Fruit fly (Drosophila melanogaster): ENCODE measurements around the gene Fum3.

The Fum3 gene

DNA sequence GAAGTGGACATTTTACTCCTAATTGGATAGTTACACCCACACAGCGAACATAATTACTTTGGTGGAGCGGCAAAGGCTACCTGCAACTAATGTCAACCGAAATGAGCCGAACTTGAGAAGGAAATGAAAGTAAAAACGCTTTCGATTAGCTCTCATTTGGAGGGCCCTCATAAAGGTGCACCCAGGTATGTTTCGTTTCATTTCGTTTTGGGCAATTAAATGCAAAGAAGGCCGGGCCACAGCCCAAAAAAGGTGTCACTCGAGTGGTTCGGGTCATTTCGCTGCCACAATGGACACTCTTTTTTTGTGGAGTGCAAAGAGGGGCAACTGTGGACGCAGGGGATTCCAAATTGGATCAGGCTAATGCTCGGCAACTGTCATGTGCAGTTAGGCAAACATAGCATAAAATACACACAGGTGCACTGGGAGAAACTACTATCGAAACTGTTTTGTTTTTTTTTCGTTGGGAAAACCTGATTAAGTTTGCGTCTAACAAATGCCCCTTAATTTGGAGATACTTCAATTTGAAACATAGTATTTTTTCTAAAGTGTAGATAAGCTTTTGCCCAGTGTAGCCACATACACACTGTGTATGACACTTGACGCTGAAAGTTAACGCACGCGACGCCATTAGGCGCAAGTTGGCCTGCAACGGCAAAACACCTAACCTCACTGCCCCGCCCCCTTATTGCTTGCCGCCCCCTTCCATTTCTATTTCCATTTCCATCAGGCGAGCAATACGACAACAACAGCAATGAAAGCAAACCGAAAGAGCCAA lies 49.0 kb downstream of the Fum3 start (continued):
- TF ChIP-seq CG8281 (tag; optimal IDR thresholded peaks at IDR 0.05) (peak; percentile 76), Camta (GFP tag; optimal IDR thresholded peaks at IDR 0.05) (peak; percentile 77), CG11560 (tag; IDR thresholded peaks at IDR 0.05) (peak; percentile 46; the same call in 2 of the 3 replicates), CG6791 (GFP tag; IDR thresholded peaks at IDR 0.05; ENCODE audit: partially characterized antibody) (no peak), tna (GFP tag; IDR thresholded peaks at IDR 0.05; ENCODE audit: partially characterized antibody) (no peak), CG11093 (GFP tag; IDR thresholded peaks at IDR 0.05) (peak; percentile 89), CkIIα-i1 (GFP tag; IDR thresholded peaks at IDR 0.05) (peak; percentile 59; the same call in 1 of the 2 replicates), CG34422 (GFP tag; IDR thresholded peaks at IDR 0.05) (peak; percentile 93), CG17359 (tag; optimal IDR thresholded peaks at IDR 0.05) (peak; percentile 87), az2 (GFP tag; optimal IDR thresholded peaks at IDR 0.05) (peak; percentile 81), Spps (tag; optimal IDR thresholded peaks at IDR 0.05) (peak; percentile 81), gt (GFP tag; IDR thresholded peaks at IDR 0.05) (peak; percentile 93), wdn (GFP tag; IDR thresholded peaks at IDR 0.05) (peak; percentile 65; the same call in 1 of the 2 replicates), CG6272 (GFP tag; IDR thresholded peaks at IDR 0.05) (peak; percentile 81), Opbp (GFP tag; IDR thresholded peaks at IDR 0.05; ENCODE audit: partially characterized antibody) (no peak), CG30020 (tag; optimal IDR thresholded peaks at IDR 0.05) (peak; percentile 19), CG11456 (GFP tag; IDR thresholded peaks at IDR 0.05) (peak; percentile 92), CHES-1-like (GFP tag; optimal IDR thresholded peaks at IDR 0.05) (peak; percentile 73), CG1603 (tag; optimal IDR thresholded peaks at IDR 0.05) (peak; percentile 96), run (tag; optimal IDR thresholded peaks at IDR 0.05) (peak; percentile 71), CG10431 (GFP tag; optimal IDR thresholded peaks at IDR 0.05) (peak; percentile 67), pros (GFP tag; optimal IDR thresholded peaks at IDR 0.05) (no peak), CG4617 (GFP tag; optimal IDR thresholded peaks at IDR 0.05; ENCODE audit: borderline replicate concordance) (peak; percentile 61), sim (GFP tag; IDR thresholded peaks at IDR 0.05) (peak; percentile 93), CG9609 (GFP tag; optimal IDR thresholded peaks at IDR 0.05) (peak; percentile 85), CG12219 (GFP tag; optimal IDR thresholded peaks at IDR 0.05) (peak; percentile 66), HLH4C (GFP tag; IDR thresholded peaks at IDR 0.05; ENCODE audit: partially characterized antibody) (0 out of 3 replicates have a peak, but pooled peaks have one; percentile 9), btn (GFP tag; optimal IDR thresholded peaks at IDR 0.05) (peak; percentile 88), CG12236 (GFP tag; optimal IDR thresholded peaks at IDR 0.05) (peak; percentile 63), tx (GFP tag; optimal IDR thresholded peaks at IDR 0.05) (peak; percentile 78), CG12104 (GFP tag; optimal IDR thresholded peaks at IDR 0.05) (peak; percentile 81), CG4730 (GFP tag; IDR thresholded peaks at IDR 0.05) (peak; percentile 91), dpn (GFP tag; optimal IDR thresholded peaks at IDR 0.05) (peak; percentile 77 to 83), Dll (GFP tag; IDR thresholded peaks at IDR 0.05; ENCODE audit: partially characterized antibody) (no peak), Dbx (GFP tag; IDR thresholded peaks at IDR 0.05) (peak; percentile 59), CG11085 (GFP tag; IDR thresholded peaks at IDR 0.05) (peak; percentile 63), insv (GFP tag; optimal IDR thresholded peaks at IDR 0.05) (no peak), Stat92E (GFP tag; optimal IDR thresholded peaks at IDR 0.05) (peak in 1 of 3 experiments; percentile 66), jigr1 (GFP tag; IDR thresholded peaks at IDR 0.05) (peak; percentile 84), CG31224 (GFP tag; IDR thresholded peaks at IDR 0.05) (peak; percentile 71), NK7.1 (GFP tag; optimal IDR thresholded peaks at IDR 0.05) (peak; percentile 43), CG12659 (GFP tag; optimal IDR thresholded peaks at IDR 0.05) (peak; percentile 10), aop (GFP tag; IDR thresholded peaks at IDR 0.05) (peak; percentile 89), sens-2 (GFP tag; IDR thresholded peaks at IDR 0.05) (peak; percentile 95), prd (optimal IDR thresholded peaks at IDR 0.05) (no peak), prd (GFP tag; IDR thresholded peaks at IDR 0.05) (peak; percentile 94), CG10462 (GFP tag; optimal IDR thresholded peaks at IDR 0.05) (peak; percentile 82), Med (GFP tag) (peak; percentile 95), slbo (GFP tag; IDR thresholded peaks at IDR 0.05) (peak; percentile 74)

Data from whole organism, embryonic.